Fruit fly (Drosophila melanogaster) whole organism, embryonic: ENCODE measurements around the gene glob2.

Experiments used
- Asciz ChIP-seq: fragments of 200-800 bp; sonication (Bioruptor generic); optimal IDR thresholded peaks from 2 replicates; lab custom pipeline; 2017; ENCODE audit warnings: missing biosample characterization, mild to moderate bottlenecking, missing genetic modification characterization, missing genetic modification reagents
- BEAF-32 ChIP-seq: fragments of 200-800 bp; sonication (Bioruptor generic); optimal IDR thresholded peaks from 3 replicates; lab custom pipeline; 2017; ENCODE audit warnings: missing biosample characterization, missing genetic modification characterization, mild to moderate bottlenecking, moderate library complexity, missing genetic modification reagents
- CG11696 ChIP-seq: fragments of 200-800 bp; sonication (Bioruptor generic); IDR thresholded peaks from 2 replicates; pipeline ENCODE4 v1.3.6; 2022; ENCODE audit warnings: missing biosample characterization, missing genetic modification characterization
- CG12659 ChIP-seq: fragments of 200-800 bp; sonication (Bioruptor generic); optimal IDR thresholded peaks from 3 replicates; lab custom pipeline; 2017; ENCODE audit warnings: mild to moderate bottlenecking, missing biosample characterization, missing genetic modification reagents, missing genetic modification characterization
- CG15479 ChIP-seq: fragments of 200-800 bp; sonication (Bioruptor generic); optimal IDR thresholded peaks from 3 replicates; lab custom pipeline; 2019; ENCODE audit warnings: missing biosample characterization, mild to moderate bottlenecking, missing genetic modification characterization, moderate library complexity
- CG15601 ChIP-seq: fragments of 200-800 bp; sonication (Bioruptor generic); optimal IDR thresholded peaks from 3 replicates; lab custom pipeline; 2019; ENCODE audit warnings: missing biosample characterization, mild to moderate bottlenecking, missing genetic modification characterization, moderate library complexity
- CG1603 ChIP-seq: fragments of 200-800 bp; sonication (Bioruptor generic); optimal IDR thresholded peaks from 2 replicates; lab custom pipeline; 2019; ENCODE audit warnings: missing biosample characterization, mild to moderate bottlenecking, missing genetic modification characterization, moderate library complexity
- CG16779 ChIP-seq: fragments of 200-800 bp; sonication (Bioruptor generic); IDR thresholded peaks from 2 replicates; pipeline ENCODE4 v1.3.6; 2022; ENCODE audit warnings: missing biosample characterization, missing genetic modification characterization
- CG17829 ChIP-seq: fragments of 200-800 bp; optimal IDR thresholded peaks from 2 replicates; lab custom pipeline; 2019; ENCODE audit warnings: missing biosample characterization, mild to moderate bottlenecking, missing genetic modification characterization, moderate library complexity
- CG2120 ChIP-seq: fragments of 200-800 bp; sonication (Bioruptor generic); optimal IDR thresholded peaks from 3 replicates; lab custom pipeline; 2016; ENCODE audit warnings: missing biosample characterization, missing genetic modification characterization
- CG32532 ChIP-seq: fragments of 200-800 bp; sonication (Bioruptor generic); IDR thresholded peaks from 2 replicates; pipeline ENCODE4 v1.3.6; 2022; ENCODE audit warnings: missing biosample characterization, missing genetic modification characterization
- CG33213 ChIP-seq: fragments of 200-800 bp; sonication (Bioruptor generic); optimal IDR thresholded peaks from 3 replicates; lab custom pipeline; 2016; ENCODE audit warnings: missing biosample characterization, missing genetic modification characterization
- CG3847 ChIP-seq: fragments of 200-800 bp; sonication (Bioruptor generic); IDR thresholded peaks from 2 replicates; pipeline ENCODE4 v1.3.6; 2022; ENCODE audit warnings: missing biosample characterization, missing genetic modification characterization
- CG42726 ChIP-seq: fragments of 200-800 bp; sonication (Bioruptor generic); IDR thresholded peaks from 2 replicates; pipeline ENCODE4 v1.3.6; 2022; ENCODE audit warnings: missing biosample characterization, missing genetic modification characterization; ENCODE audit not compliant: partially characterized antibody
- CG8478 ChIP-seq: fragments of >200 bp; optimal IDR thresholded peaks from 2 replicates; lab custom pipeline; 2018
- CG8765 ChIP-seq: fragments of 200-800 bp; sonication (Bioruptor generic); IDR thresholded peaks from 2 replicates; pipeline ENCODE4 v1.3.6; 2022; ENCODE audit warnings: missing biosample characterization, missing genetic modification characterization
- CG9215 ChIP-seq: fragments of 200-800 bp; sonication (Bioruptor generic); IDR thresholded peaks from 2 replicates; pipeline ENCODE4 v1.3.6; 2022; ENCODE audit warnings: missing biosample characterization, missing genetic modification characterization
- CkIIα-i1 ChIP-seq: fragments of 200-800 bp; sonication (Bioruptor generic); IDR thresholded peaks from 2 replicates; pipeline ENCODE4 v1.3.6; 2022; ENCODE audit warnings: missing biosample characterization, missing genetic modification characterization
- D19B ChIP-seq: fragments of 200-800 bp; sonication (Bioruptor generic); optimal IDR thresholded peaks from 2 replicates; lab custom pipeline; 2017; ENCODE audit warnings: missing biosample characterization, mild to moderate bottlenecking, missing genetic modification characterization
- Deaf1 ChIP-seq: fragments of 200-800 bp; optimal IDR thresholded peaks from 3 replicates; lab custom pipeline; 2019; ENCODE audit warnings: missing biosample characterization, mild to moderate bottlenecking, missing genetic modification characterization, moderate library complexity
- Dip2 ChIP-seq: fragments of 200-800 bp; sonication (Bioruptor generic); IDR thresholded peaks from 2 replicates; pipeline ENCODE4 v1.3.6; 2022; ENCODE audit warnings: missing biosample characterization, missing genetic modification characterization
- Dref ChIP-seq: fragments of 200-800 bp; sonication (Bioruptor generic); IDR thresholded peaks from 2 replicates; pipeline ENCODE4 v1.3.6; 2022; ENCODE audit warnings: missing biosample characterization, missing genetic modification characterization
- Ets65A ChIP-seq: fragments of 200-800 bp; sonication (Bioruptor generic); peaks from one replicate; lab custom pipeline; 2016; ENCODE audit warnings: missing biosample characterization, missing genetic modification characterization
- GATAe ChIP-seq: fragments of 200-800 bp; sonication (Bioruptor generic); conservative IDR thresholded peaks from 2 replicates; pipeline ENCODE4 v1.3.6; 2022; ENCODE audit warnings: missing biosample characterization, missing genetic modification characterization
- HmgD ChIP-seq: fragments of 200-800 bp; sonication (Bioruptor generic); optimal IDR thresholded peaks from 3 replicates; lab custom pipeline; 2016; ENCODE audit warnings: missing biosample characterization, missing genetic modification characterization
- Hr3 ChIP-seq: fragments of 200-800 bp; sonication (Bioruptor generic); optimal IDR thresholded peaks from 3 replicates; lab custom pipeline; 2016; ENCODE audit warnings: missing biosample characterization, missing genetic modification characterization
- Hr39 ChIP-seq: fragments of >200 bp; optimal IDR thresholded peaks from 2 replicates; lab custom pipeline; 2017
- Max ChIP-seq: fragments of 200-800 bp; sonication (Bioruptor generic); optimal IDR thresholded peaks from 2 replicates; lab custom pipeline; 2016; ENCODE audit warnings: missing biosample characterization, mild to moderate bottlenecking, missing genetic modification characterization
- Mrtf ChIP-seq: fragments of 200-800 bp; sonication (Bioruptor generic); IDR thresholded peaks from 3 replicates; pipeline ENCODE4 v1.3.6; 2022; ENCODE audit warnings: missing biosample characterization, missing genetic modification characterization
- Sin3A ChIP-seq: fragments of >200 bp; optimal IDR thresholded peaks from 2 replicates; lab custom pipeline; 2018
- Spps ChIP-seq: fragments of 200-800 bp; sonication (Bioruptor generic); optimal IDR thresholded peaks from 2 replicates; lab custom pipeline; 2018; ENCODE audit warnings: missing biosample characterization, mild to moderate bottlenecking, missing genetic modification characterization
- Sry-δ ChIP-seq: fragments of 200-800 bp; sonication (Bioruptor generic); optimal IDR thresholded peaks from 2 replicates; lab custom pipeline; 2016; ENCODE audit warnings: missing biosample characterization, missing genetic modification characterization
- bsh ChIP-seq, 2 experiments: fragments of 200-800 bp; sonication (Bioruptor generic); optimal IDR thresholded peaks; 2 replicates each; lab custom pipeline; 2017 to 2018; ENCODE audit warnings: mild to moderate bottlenecking in 2 of 2, missing biosample characterization in 2 of 2, missing genetic modification characterization in 2 of 2, moderate library complexity in 1 of 2
- crc ChIP-seq: fragments of 200-800 bp; sonication (Bioruptor generic); optimal IDR thresholded peaks from 2 replicates; lab custom pipeline; 2016; ENCODE audit warnings: missing biosample characterization, missing genetic modification characterization
- crp ChIP-seq, 2 experiments: fragments of 200-800 bp; sonication (Bioruptor generic); optimal IDR thresholded peaks; 2 replicates in 1 of 2; 3 replicates in 1 of 2; lab custom pipeline; 2017; ENCODE audit warnings: missing biosample characterization in 2 of 2, missing genetic modification characterization in 2 of 2, mild to moderate bottlenecking in 1 of 2, moderate library complexity in 1 of 2
- da ChIP-seq: fragments of 200-800 bp; sonication (Bioruptor generic); optimal IDR thresholded peaks from 2 replicates; lab custom pipeline; 2016; ENCODE audit warnings: missing biosample characterization, missing genetic modification characterization
- dan ChIP-seq: fragments of 200-800 bp; sonication (Bioruptor generic); IDR thresholded peaks from 2 replicates; pipeline ENCODE4 v1.3.6; 2022; ENCODE audit warnings: missing biosample characterization, missing genetic modification characterization
- eve ChIP-seq, 2 experiments: fragments of >200 bp; optimal IDR thresholded peaks; 2 replicates each; lab custom pipeline; 2017; ENCODE audit warnings: missing biosample characterization in 2 of 2, missing genetic modification characterization in 2 of 2
- exex ChIP-seq: fragments of 200-800 bp; sonication (Bioruptor generic); optimal IDR thresholded peaks from 4 replicates; lab custom pipeline; 2018; ENCODE audit warnings: missing biosample characterization, mild to moderate bottlenecking, missing genetic modification characterization, moderate library complexity
- fd64A ChIP-seq: fragments of 200-800 bp; sonication (Bioruptor generic); optimal IDR thresholded peaks from 3 replicates; lab custom pipeline; 2018; ENCODE audit warnings: missing biosample characterization, mild to moderate bottlenecking, missing genetic modification characterization
- grn ChIP-seq: fragments of 200-800 bp; sonication (Bioruptor generic); optimal IDR thresholded peaks from 3 replicates; lab custom pipeline; 2017; ENCODE audit warnings: missing biosample characterization, missing genetic modification characterization
- inv ChIP-seq: fragments of 200-800 bp; sonication (Bioruptor generic); IDR thresholded peaks from 2 replicates; pipeline ENCODE4 v1.3.6; 2022; ENCODE audit warnings: missing biosample characterization, missing genetic modification characterization; ENCODE audit not compliant: partially characterized antibody
- ken ChIP-seq: fragments of 200-800 bp; sonication (Bioruptor generic); IDR thresholded peaks from 3 replicates; pipeline ENCODE4 v1.3.6; 2022; ENCODE audit warnings: missing biosample characterization, missing genetic modification characterization
- klu ChIP-seq: fragments of 200-800 bp; sonication (Bioruptor generic); IDR thresholded peaks from 2 replicates; pipeline ENCODE4 v1.3.6; 2022; ENCODE audit warnings: missing biosample characterization, missing genetic modification characterization
- mld ChIP-seq: fragments of 200-800 bp; sonication (Bioruptor generic); IDR thresholded peaks from 3 replicates; pipeline ENCODE4 v1.3.6; 2022; ENCODE audit warnings: missing biosample characterization, missing genetic modification characterization; ENCODE audit not compliant: partially characterized antibody
- org-1 ChIP-seq: fragments of 200-800 bp; sonication (Bioruptor generic); optimal IDR thresholded peaks from 2 replicates; lab custom pipeline; 2017; ENCODE audit warnings: missing biosample characterization, missing genetic modification characterization
- pfk ChIP-seq: fragments of 200-800 bp; sonication (Bioruptor generic); optimal IDR thresholded peaks from 2 replicates; lab custom pipeline; 2018; ENCODE audit warnings: missing biosample characterization, mild to moderate bottlenecking, missing genetic modification characterization, moderate library complexity
- pita ChIP-seq: fragments of 200-800 bp; sonication (Bioruptor generic); optimal IDR thresholded peaks from 2 replicates; lab custom pipeline; 2017; ENCODE audit warnings: missing biosample characterization, mild to moderate bottlenecking, missing genetic modification characterization
- pros ChIP-seq: fragments of 200-800 bp; sonication (Bioruptor generic); optimal IDR thresholded peaks from 3 replicates; lab custom pipeline; 2019; ENCODE audit warnings: missing biosample characterization, mild to moderate bottlenecking, missing genetic modification characterization, moderate library complexity
- seq ChIP-seq: fragments of 200-800 bp; sonication (Bioruptor generic); IDR thresholded peaks from 2 replicates; pipeline ENCODE4 v1.3.6; 2022; ENCODE audit warnings: missing biosample characterization, missing genetic modification characterization
- tap ChIP-seq: fragments of 200-800 bp; optimal IDR thresholded peaks from 3 replicates; lab custom pipeline; 2019; ENCODE audit warnings: missing biosample characterization, mild to moderate bottlenecking, missing genetic modification characterization, moderate library complexity
- tio ChIP-seq: fragments of 200-800 bp; sonication (Bioruptor generic); optimal IDR thresholded peaks from 2 replicates; lab custom pipeline; 2017; ENCODE audit warnings: missing biosample characterization, missing genetic modification characterization, inconsistent platforms
- toy ChIP-seq: fragments of 200-800 bp; sonication (Bioruptor generic); IDR thresholded peaks from 2 replicates; pipeline ENCODE4 v1.3.6; 2022; ENCODE audit warnings: missing biosample characterization, missing genetic modification characterization
- usp ChIP-seq: fragments of >200 bp; optimal IDR thresholded peaks from 2 replicates; lab custom pipeline; 2017; ENCODE audit warnings: missing biosample characterization, missing genetic modification characterization
- yki ChIP-seq: fragments of >200 bp; optimal IDR thresholded peaks from 3 replicates; lab custom pipeline; 2018

glob2 gene

DNA sequence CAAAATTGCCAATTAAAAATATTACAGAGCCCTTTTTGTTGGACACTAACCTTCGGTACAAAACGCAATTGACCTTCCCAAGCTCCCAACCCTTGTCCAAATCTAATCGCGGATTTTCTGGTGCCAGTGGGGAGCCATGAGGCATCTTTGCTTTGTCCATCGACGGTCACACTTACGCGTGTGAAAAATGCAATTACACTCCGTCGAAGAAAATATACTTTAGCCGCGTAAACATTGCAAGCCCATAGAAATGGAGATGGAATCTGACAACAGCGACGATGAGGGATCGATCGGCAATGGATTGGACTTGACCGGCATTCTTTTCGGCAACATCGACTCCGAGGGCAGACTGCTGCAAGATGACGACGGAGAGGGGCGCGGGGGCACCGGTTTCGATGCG, 38.0 kb upstream of the glob2 start, which contains the start of gene Taf1 (continued):
- TF ChIP-seq org-1 (GFP tag; lab: Kevin White, UChicago) (no peak), Mrtf (no peak), fd64A (no peak), klu (GFP tag; lab: Robert Waterston, UW) (no peak), bsh (GFP tag; optimal IDR thresholded peaks at IDR 0.05; lab: Kevin White, UChicago) (no peak), mld (0 out of 3 replicates have a peak, but pooled peaks have one; percentile 13), CG2120 (no peak), usp (GFP tag; lab: Kevin White, UChicago) (no peak), Spps (tag; lab: Kevin White, UChicago) (no peak), Dip2 (GFP tag; lab: Robert Waterston, UW) (no peak), Hr3 (no peak), eve (GFP tag; optimal IDR thresholded peaks at IDR 0.05; lab: Kevin White, UChicago) (no peak), CG9215 (GFP tag; lab: Robert Waterston, UW) (no peak), Max (GFP tag; lab: Kevin White, UChicago) (peak; percentile 5), CG3847 (peak; percentile 56), CG1603 (tag; lab: Kevin White, UChicago) (no peak), Sin3A (peak; percentile 66), CG16779 (GFP tag; lab: Robert Waterston, UW) (no peak), BEAF-32 (GFP tag; lab: Kevin White, UChicago) (peak; percentile 47), inv (GFP tag; lab: Robert Waterston, UW) (peak; percentile 18; the same call in 1 of the 2 replicates), CG33213 (GFP tag; lab: Kevin White, UChicago) (peak; percentile 66), tap (tag; lab: Kevin White, UChicago) (no peak), tio (GFP tag; lab: Kevin White, UChicago) (no peak), CG8765 (GFP tag; lab: Robert Waterston, UW) (no peak), exex (tag; lab: Kevin White, UChicago) (no peak), CkIIα-i1 (GFP tag; lab: Robert Waterston, UW) (no peak), da (GFP tag; lab: Kevin White, UChicago) (no peak), pita (GFP tag; lab: Kevin White, UChicago) (peak; percentile 85), CG15601 (tag; lab: Kevin White, UChicago) (no peak), HmgD (GFP tag; lab: Kevin White, UChicago) (peak; percentile 68), ken (no peak), crp (GFP tag; optimal IDR thresholded peaks at IDR 0.05; lab: Kevin White, UChicago) (peak in 1 of 2 experiments; percentile 21), Dref (GFP tag; lab: Robert Waterston, UW) (peak; percentile 40; the same call in 1 of the 2 replicates), CG15479 (GFP tag; lab: Kevin White, UChicago) (no peak), Deaf1 (tag; lab: Kevin White, UChicago) (no peak)

DNA sequence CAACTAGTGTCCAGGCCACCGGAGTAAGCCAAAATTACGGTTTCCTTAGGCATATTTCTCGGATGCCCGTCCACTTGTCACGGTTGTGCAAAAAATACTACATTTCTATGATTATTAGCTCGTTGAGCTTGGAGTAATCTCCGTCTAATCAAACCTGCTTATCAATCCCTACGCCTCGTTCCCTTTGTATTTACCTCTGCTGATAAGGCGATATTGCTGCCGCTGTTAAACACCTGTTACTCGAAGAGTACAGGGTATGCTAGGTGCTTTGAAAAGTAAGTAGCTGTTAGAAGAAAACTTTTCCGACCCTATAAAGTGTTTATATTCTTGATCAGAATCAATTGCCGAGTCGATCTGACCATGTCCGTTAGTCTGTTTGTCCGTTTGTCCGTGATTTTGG, 35.6 kb upstream of the glob2 start, which contains the start of gene Ass:
Gene Ass (minus strand): TSS at position 101 of the 400 bp plus-strand sequence.
- TF ChIP-seq CG11696 (GFP tag; lab: Robert Waterston, UW) (no peak), grn (GFP tag; lab: Kevin White, UChicago) (peak; percentile 23), CG12659 (GFP tag; lab: Kevin White, UChicago) (no peak), seq (GFP tag; lab: Robert Waterston, UW) (no peak), pfk (no peak), crc (GFP tag; lab: Kevin White, UChicago) (no peak), eve (GFP tag; optimal IDR thresholded peaks at IDR 0.05; lab: Kevin White, UChicago) (no peak), Sry-δ (GFP tag; lab: Kevin White, UChicago) (no peak), toy (no peak), GATAe (GFP tag; lab: Robert Waterston, UW) (peak; percentile 49), yki (lab: Kevin White, UChicago) (no peak), Hr39 (lab: Kevin White, UChicago) (no peak), dan (GFP tag; lab: Robert Waterston, UW) (no peak), Ets65A (peak; percentile 11), CG42726 (GFP tag; lab: Robert Waterston, UW) (no peak), D19B (GFP tag; lab: Kevin White, UChicago) (peak; percentile 85), CG8478 (lab: Kevin White, UChicago) (no peak), pros (no peak), Asciz (GFP tag; lab: Kevin White, UChicago) (no peak), CG17829 (tag; lab: Kevin White, UChicago) (no peak), CG32532 (GFP tag; lab: Robert Waterston, UW) (no peak)
